Worm (Caenorhabditis elegans): ENCODE data around the gene Y81B9A.2.

DNA sequence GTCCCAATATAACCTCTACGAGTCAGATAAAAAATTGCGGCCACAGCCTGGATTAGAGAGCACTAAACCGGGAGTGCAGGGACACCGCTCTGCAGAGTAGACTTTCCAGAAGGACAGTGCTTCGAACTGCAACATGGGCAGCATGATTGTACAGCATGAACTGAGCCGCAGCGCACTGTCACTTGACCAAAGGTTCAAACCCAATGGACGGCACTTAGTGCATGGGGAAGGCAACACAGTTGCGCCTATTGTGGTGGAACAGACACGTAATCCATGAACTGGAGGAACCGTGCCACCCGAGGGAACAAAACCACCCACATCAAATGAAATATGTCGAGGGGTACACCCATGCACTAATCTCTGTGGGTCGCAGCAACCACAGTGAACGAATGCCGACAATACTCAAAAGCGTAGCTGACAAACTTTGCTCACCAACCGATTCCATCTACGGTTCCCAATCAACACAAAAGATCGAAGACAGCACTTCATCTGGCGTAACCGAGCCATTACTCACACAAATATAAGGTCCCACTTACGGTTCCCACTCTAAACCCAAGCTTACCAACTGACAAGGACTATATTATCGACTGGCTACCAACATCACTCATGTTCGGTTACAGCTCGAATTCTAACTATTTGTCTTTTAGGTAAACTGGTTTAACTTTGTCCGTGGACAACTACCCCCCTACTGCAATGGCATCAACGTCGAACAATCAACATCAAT is 11.6 kb downstream of the Y81B9A.2 start:
- TF ChIP-seq pha-4 (tag; optimal IDR thresholded peaks at IDR 0.05) (no peak), pqm-1 (tag; optimal IDR thresholded peaks at IDR 0.05) (no peak), rnt-1 (tag; optimal IDR thresholded peaks at IDR 0.05) (no peak), ceh-14 (tag; optimal IDR thresholded peaks at IDR 0.05) (no peak), lin-11 (tag; optimal IDR thresholded peaks at IDR 0.05) (no peak), ceh-24 (tag; optimal IDR thresholded peaks at IDR 0.05) (no peak), dve-1 (tag; optimal IDR thresholded peaks at IDR 0.05) (no peak), nfya-1 (tag; optimal IDR thresholded peaks at IDR 0.05) (no peak), lim-6 (tag; optimal IDR thresholded peaks at IDR 0.05) (no peak), dmd-4 (tag; optimal IDR thresholded peaks at IDR 0.05; ENCODE audit: borderline replicate concordance) (no peak), ref-2 (tag; optimal IDR thresholded peaks at IDR 0.05) (no peak)
